Worm (Caenorhabditis elegans) whole organism, young adult: ENCODE results near the gene W10D9.3.

ENCODE experiments used
- D2030.7 ChIP-seq: fragments of 200-800 bp; sonication (Bioruptor generic); IDR thresholded peaks from 2 replicates; pipeline ENCODE4 v1.3.6; 2022; ENCODE audit warnings: missing genetic modification reagents, missing genetic modification characterization, missing compliant biosample characterization
- F37B4.10 ChIP-seq: fragments of 200-800 bp; sonication (Bioruptor generic); IDR thresholded peaks from 2 replicates; pipeline ENCODE4 v1.3.6; 2022; ENCODE audit warnings: missing genetic modification characterization, missing compliant biosample characterization
- F57A8.1 ChIP-seq: fragments of 200-800 bp; sonication (Bioruptor generic); optimal IDR thresholded peaks from 2 replicates; lab custom pipeline; 2018; ENCODE audit warnings: mild to moderate bottlenecking, missing genetic modification characterization, moderate library complexity, missing compliant biosample characterization
- T07F8.4 ChIP-seq: sonication (generic microtip); optimal IDR thresholded peaks from 2 replicates; lab custom pipeline; 2016; ENCODE audit warnings: mild to moderate bottlenecking, missing genetic modification characterization, moderate library complexity, missing compliant biosample characterization
- aptf-3 ChIP-seq: fragments of 200-800 bp; sonication (Bioruptor generic); IDR thresholded peaks from 2 replicates; pipeline ENCODE4 v1.3.6; 2022; ENCODE audit warnings: missing genetic modification characterization, missing compliant biosample characterization
- athp-1 ChIP-seq: sonication (generic microtip); optimal IDR thresholded peaks from 2 replicates; lab custom pipeline; 2017; ENCODE audit warnings: mild to moderate bottlenecking, missing genetic modification characterization, missing compliant biosample characterization
- attf-3 ChIP-seq: fragments of 200-800 bp; sonication (Bioruptor generic); conservative IDR thresholded peaks from 2 replicates; pipeline ENCODE4 v1.3.6; 2022; ENCODE audit warnings: missing genetic modification reagents, missing genetic modification characterization, missing compliant biosample characterization
- bed-1 ChIP-seq: fragments of 200-800 bp; sonication (Bioruptor generic); IDR thresholded peaks from 2 replicates; pipeline ENCODE4 v1.3.6; 2022; ENCODE audit warnings: missing genetic modification reagents, missing genetic modification characterization, missing compliant biosample characterization
- ceh-27 ChIP-seq: fragments of 200-800 bp; sonication (Bioruptor generic); optimal IDR thresholded peaks from 2 replicates; lab custom pipeline; 2018; ENCODE audit warnings: mild to moderate bottlenecking, missing genetic modification characterization, moderate library complexity, missing compliant biosample characterization
- ceh-91 ChIP-seq: fragments of 200-800 bp; sonication (Bioruptor generic); IDR thresholded peaks from 2 replicates; pipeline ENCODE4 v1.3.6; 2022; ENCODE audit warnings: missing genetic modification reagents, missing genetic modification characterization, missing compliant biosample characterization
- die-1 ChIP-seq: sonication (generic microtip); optimal IDR thresholded peaks from 2 replicates; lab custom pipeline; 2016; ENCODE audit warnings: missing genotype, mild to moderate bottlenecking, missing genetic modification characterization, missing compliant biosample characterization
- dox-1 ChIP-seq: fragments of 200-800 bp; sonication (Bioruptor generic); IDR thresholded peaks from 2 replicates; pipeline ENCODE4 v1.3.6; 2022; ENCODE audit warnings: missing genetic modification reagents, missing genetic modification characterization, missing compliant biosample characterization
- ekl-4 ChIP-seq: fragments of 200-800 bp; sonication (Bioruptor generic); IDR thresholded peaks from 2 replicates; pipeline ENCODE4 v1.3.6; 2022; ENCODE audit warnings: missing genetic modification reagents, missing genetic modification characterization, missing compliant biosample characterization
- ets-4 ChIP-seq: fragments of 200-800 bp; sonication (Bioruptor generic); optimal IDR thresholded peaks from 2 replicates; lab custom pipeline; 2018; ENCODE audit warnings: mild to moderate bottlenecking, missing genetic modification characterization, missing compliant biosample characterization
- hmg-1.2 ChIP-seq: fragments of 200-800 bp; sonication (Bioruptor generic); IDR thresholded peaks from 2 replicates; pipeline ENCODE4 v1.3.6; 2022; ENCODE audit warnings: missing genetic modification reagents, missing genetic modification characterization, missing compliant biosample characterization
- lin-40 ChIP-seq: sonication (generic microtip); optimal IDR thresholded peaks from 2 replicates; lab custom pipeline; 2016; ENCODE audit warnings: missing genetic modification characterization, mild to moderate bottlenecking, missing compliant biosample characterization, missing genotype, missing genetic modification reagents
- lin-54 ChIP-seq: fragments of 200-800 bp; sonication (Bioruptor generic); optimal IDR thresholded peaks from 2 replicates; lab custom pipeline; 2018; ENCODE audit warnings: mild to moderate bottlenecking, missing genetic modification characterization, missing compliant biosample characterization
- lir-1 ChIP-seq: fragments of 200-800 bp; sonication (Bioruptor generic); conservative IDR thresholded peaks from 2 replicates; pipeline ENCODE4 v1.3.6; 2022; ENCODE audit warnings: missing genetic modification reagents, missing genetic modification characterization, missing compliant biosample characterization
- lsl-1 ChIP-seq: fragments of 200-800 bp; sonication (Bioruptor generic); optimal IDR thresholded peaks from 2 replicates; lab custom pipeline; 2018; ENCODE audit warnings: mild to moderate bottlenecking, missing genetic modification characterization, moderate library complexity, missing compliant biosample characterization
- lsy-27 ChIP-seq: sonication (generic microtip); optimal IDR thresholded peaks from 2 replicates; lab custom pipeline; 2017; ENCODE audit warnings: missing genetic modification characterization, mild to moderate bottlenecking, missing compliant biosample characterization, antibody characterized with exemption, missing genotype, borderline replicate concordance; ENCODE audit not compliant: insufficient read depth
- madf-10 ChIP-seq: sonication (generic microtip); optimal IDR thresholded peaks from 2 replicates; lab custom pipeline; 2016; ENCODE audit warnings: mild to moderate bottlenecking, missing genetic modification characterization, missing compliant biosample characterization
- mcd-1 ChIP-seq: fragments of 200-800 bp; sonication (Bioruptor generic); IDR thresholded peaks from 2 replicates; pipeline ENCODE4 v1.3.6; 2022; ENCODE audit warnings: missing genetic modification reagents, missing genetic modification characterization, missing compliant biosample characterization
- mes-4 ChIP-seq: sonication (generic microtip); optimal IDR thresholded peaks from 2 replicates; lab custom pipeline; 2016; ENCODE audit warnings: missing genotype, missing genetic modification characterization, missing compliant biosample characterization
- nfyb-1 ChIP-seq: fragments of 200-800 bp; sonication (Bioruptor generic); IDR thresholded peaks from 2 replicates; pipeline ENCODE4 v1.3.6; 2022; ENCODE audit warnings: missing genetic modification reagents, missing genetic modification characterization, missing compliant biosample characterization
- nhr-120 ChIP-seq: fragments of 200-800 bp; sonication (Bioruptor generic); IDR thresholded peaks from 2 replicates; pipeline ENCODE4 v1.3.6; 2022; ENCODE audit warnings: missing genetic modification characterization, missing compliant biosample characterization
- nhr-179 ChIP-seq: sonication (generic microtip); optimal IDR thresholded peaks from 2 replicates; lab custom pipeline; 2016; ENCODE audit warnings: mild to moderate bottlenecking, missing genetic modification characterization, missing compliant biosample characterization
- nhr-80 ChIP-seq: sonication (generic microtip); optimal IDR thresholded peaks from 2 replicates; lab custom pipeline; 2016; ENCODE audit warnings: missing genetic modification characterization, missing compliant biosample characterization
- pha-4 ChIP-seq: fragments of 150-350 bp; sonication (generic microtip); optimal IDR thresholded peaks from 2 replicates; lab custom pipeline; 2014; ENCODE audit warnings: missing biosample characterization, missing genetic modification reagents, missing genetic modification characterization
- sea-2 ChIP-seq: fragments of 200-800 bp; sonication (Bioruptor generic); IDR thresholded peaks from 2 replicates; pipeline ENCODE4 v1.3.6; 2022; ENCODE audit warnings: missing genetic modification characterization, missing compliant biosample characterization
- tbx-9 ChIP-seq: sonication (generic microtip); optimal IDR thresholded peaks from 2 replicates; lab custom pipeline; 2016; ENCODE audit warnings: borderline replicate concordance, missing genetic modification characterization, inconsistent platforms, missing compliant biosample characterization
- tlf-1 ChIP-seq: fragments of 200-800 bp; sonication (Bioruptor generic); optimal IDR thresholded peaks from 2 replicates; lab custom pipeline; 2018; ENCODE audit warnings: mild to moderate bottlenecking, missing genetic modification characterization, missing compliant biosample characterization
- unc-130 ChIP-seq: sonication (generic microtip); optimal IDR thresholded peaks from 2 replicates; lab custom pipeline; 2016; ENCODE audit warnings: missing genetic modification reagents, missing genetic modification characterization, missing compliant biosample characterization
- zfh-2 ChIP-seq: fragments of 200-800 bp; sonication (Bioruptor generic); conservative IDR thresholded peaks from 2 replicates; pipeline ENCODE4 v1.3.6; 2022; ENCODE audit warnings: missing genetic modification reagents, missing genetic modification characterization, missing compliant biosample characterization
- ztf-18 ChIP-seq: sonication (generic microtip); optimal IDR thresholded peaks from 2 replicates; lab custom pipeline; 2016; ENCODE audit warnings: missing genotype, mild to moderate bottlenecking, missing genetic modification characterization, missing compliant biosample characterization

W10D9.3 gene

ce11 chrII:475890-476420 lies 15.2 kb upstream of the W10D9.3 start, which contains the start of gene nsun-1:
Gene nsun-1 (minus strand): TSS chrII:475940.
- TF ChIP-seq hmg-1.2 (GFP tag; lab: Robert Waterston, UW) (peak; percentile 44; the same call in 1 of the 2 replicates), ets-4 (GFP tag; lab: Kevin White, UChicago) (no peak), tbx-9 (tag; lab: Kevin White, UChicago) (no peak), lsl-1 (GFP tag; lab: Kevin White, UChicago) (peak; percentile 36), nfyb-1 (GFP tag; lab: Robert Waterston, UW) (peak; percentile 35; the same call in 1 of the 2 replicates), D2030.7 (GFP tag; lab: Robert Waterston, UW) (peak; percentile 51; the same call in 1 of the 2 replicates), nhr-179 (tag; lab: Kevin White, UChicago) (no peak), ceh-27 (GFP tag; lab: Kevin White, UChicago) (peak; percentile 63), ztf-18 (tag; lab: Kevin White, UChicago) (peak; percentile 52), lin-54 (GFP tag; lab: Kevin White, UChicago) (no peak), zfh-2 (GFP tag; lab: Robert Waterston, UW) (peak; percentile 67), nhr-80 (tag; lab: Kevin White, UChicago) (peak; percentile 39), dox-1 (GFP tag; lab: Robert Waterston, UW) (peak; percentile 83), mcd-1 (GFP tag; lab: Robert Waterston, UW) (peak; percentile 91), T07F8.4 (tag; lab: Kevin White, UChicago) (no peak), F37B4.10 (GFP tag; lab: Robert Waterston, UW) (no peak), madf-10 (tag; lab: Kevin White, UChicago) (no peak), nhr-120 (GFP tag; lab: Robert Waterston, UW) (no peak), die-1 (tag; lab: Kevin White, UChicago) (no peak), ceh-91 (GFP tag; lab: Robert Waterston, UW) (peak; percentile 48; the same call in 1 of the 2 replicates), athp-1 (tag; lab: Kevin White, UChicago) (peak; percentile 16)

- no peak for TF ChIP-seq sea-2 (GFP tag; lab: Robert Waterston, UW)
Measured at ce11 chrII:475312-475711, 14.6 kb upstream of the W10D9.3 start.

ce11 chrII:473203-473602 lies 12.5 kb upstream of the W10D9.3 start, which contains the start of gene W07E6.5:
Gene W07E6.5 (plus strand): TSS chrII:473503.
- TF ChIP-seq lir-1 = no peak
- TF ChIP-seq tbx-9 (tag; lab: Kevin White, UChicago) = no peak
- TF ChIP-seq ekl-4 (GFP tag; lab: Robert Waterston, UW) = no peak
- TF ChIP-seq mes-4 (tag; lab: Kevin White, UChicago) = no peak
- no peak for TF ChIP-seq pha-4 (tag; lab: Kevin White, UChicago)
- no peak for TF ChIP-seq hmg-1.2 (GFP tag; lab: Robert Waterston, UW)
- TF ChIP-seq bed-1 (GFP tag; lab: Robert Waterston, UW) = no peak
- TF ChIP-seq lin-40 (tag; lab: Kevin White, UChicago) = no peak
- no peak for TF ChIP-seq lsy-27 (tag; lab: Kevin White, UChicago)
- TF ChIP-seq, all 124 proteins: peak for 0

- no peak for TF ChIP-seq aptf-3 (GFP tag; lab: Robert Waterston, UW)
- no peak for TF ChIP-seq unc-130 (GFP tag; lab: Kevin White, UChicago)
- no peak for TF ChIP-seq tlf-1 (GFP tag; lab: Kevin White, UChicago)
- no peak for TF ChIP-seq tbx-9 (tag; lab: Kevin White, UChicago)
- no peak for TF ChIP-seq attf-3
- no peak for TF ChIP-seq F57A8.1
- TF ChIP-seq ztf-18 (tag; lab: Kevin White, UChicago) = no peak
Measured at ce11 chrII:470375-470774, 9.6 kb upstream of the W10D9.3 start, which contains the start of gene tomm-22. Gene tomm-22 (minus strand): TSS chrII:470475.
